Fruit fly (Drosophila melanogaster): Measurements from ENCODE around the gene CG6310.

- TF ChIP-seq Hr96 (GFP tag; optimal IDR thresholded peaks at IDR 0.05), result no peak
- TF ChIP-seq CG12768 (GFP tag; optimal IDR thresholded peaks at IDR 0.05), result no peak
- no peak for TF ChIP-seq cnc (optimal IDR thresholded peaks at IDR 0.05)
- no peak for TF ChIP-seq toe (GFP tag; optimal IDR thresholded peaks at IDR 0.05)
- TF ChIP-seq CG5204 (GFP tag; optimal IDR thresholded peaks at IDR 0.05), result no peak
- TF ChIP-seq ovo (GFP tag; optimal IDR thresholded peaks at IDR 0.05), result no peak
- no peak for TF ChIP-seq cic (GFP tag; optimal IDR thresholded peaks at IDR 0.05)
- no peak for TF ChIP-seq CG7045 (GFP tag; optimal IDR thresholded peaks at IDR 0.05)
- TF ChIP-seq bab1 (GFP tag; optimal IDR thresholded peaks at IDR 0.05), result no peak
- no peak for TF ChIP-seq CG7101 (tag; optimal IDR thresholded peaks at IDR 0.05)
- no peak for TF ChIP-seq Clk (GFP tag; optimal IDR thresholded peaks at IDR 0.05)
Observed at dm6 chr3L:11027279-11027678, 42.4 kb downstream of the CG6310 start, which contains the start of gene CG32081.
